Worm (Caenorhabditis elegans): Measurements from ENCODE around the gene C06E4.1.

Gene C06E4.1

ce11 chrIV:7260587-7260986, 22.5 kb upstream of the C06E4.1 start, which contains the start of gene C06E4.3:
TSS of gene C06E4.3 (plus strand) at chrIV:7260875.
- TF ChIP-seq ets-4 (GFP tag; optimal IDR thresholded peaks at IDR 0.05), result no peak
- TF ChIP-seq sptf-2 (GFP tag; optimal IDR thresholded peaks at IDR 0.05), result no peak

- TF ChIP-seq K11D2.4 (GFP tag; IDR thresholded peaks at IDR 0.05) (no peak), ztf-26 (tag; optimal IDR thresholded peaks at IDR 0.05) (no peak), akir-1 (GFP tag; optimal IDR thresholded peaks at IDR 0.05) (no peak), egl-44 (GFP tag; IDR thresholded peaks at IDR 0.05) (no peak), ztf-25 (GFP tag; IDR thresholded peaks at IDR 0.05) (no peak), nhr-27 (tag; optimal IDR thresholded peaks at IDR 0.05) (no peak), ztf-18 (tag; optimal IDR thresholded peaks at IDR 0.05) (no peak), egl-18 (GFP tag; IDR thresholded peaks at IDR 0.05) (no peak), T26A5.8 (tag; optimal IDR thresholded peaks at IDR 0.05) (no peak), hlh-26 (GFP tag; conservative IDR thresholded peaks at IDR 0.05) (no peak), nfya-2 (GFP tag; IDR thresholded peaks at IDR 0.05) (no peak), lin-54 (GFP tag; optimal IDR thresholded peaks at IDR 0.05) (no peak), F57A8.1 (GFP tag; optimal IDR thresholded peaks at IDR 0.05) (no peak)
These were observed 19.9 kb upstream of the C06E4.1 start, which contains the start of gene glb-2 for ce11 chrIV:7263137-7263536. TSS of gene glb-2 (minus strand) at chrIV:7263237.

- peak; percentile 37 for TF ChIP-seq die-1 (tag; optimal IDR thresholded peaks at IDR 0.05)
- peak; percentile 54 for TF ChIP-seq him-1 (tag; optimal IDR thresholded peaks at IDR 0.05)
- peak; percentile 79; the same call in 1 of the 2 replicates for TF ChIP-seq lin-26 (GFP tag; IDR thresholded peaks at IDR 0.05)
- 0 out of 2 replicates have a peak, but pooled peaks have one; percentile 32 for TF ChIP-seq D2030.7 (GFP tag; IDR thresholded peaks at IDR 0.05)
- TF ChIP-seq F23B12.7 (tag; optimal IDR thresholded peaks at IDR 0.05; ENCODE audit: insufficient read depth), result peak; percentile 39
- TF ChIP-seq hlh-12 (tag; optimal IDR thresholded peaks at IDR 0.05), result no peak
- TF ChIP-seq ceh-79 (tag; optimal IDR thresholded peaks at IDR 0.05), result no peak
- TF ChIP-seq snpc-4 (GFP tag; optimal IDR thresholded peaks at IDR 0.05), result peak; percentile 54
- TF ChIP-seq snpc-4 (tag; optimal IDR thresholded peaks at IDR 0.05), result peak in 2 of 4 experiments; percentile 57 to 74
- no peak for TF ChIP-seq C17E4.6 (GFP tag; IDR thresholded peaks at IDR 0.05)
- peak; percentile 63 for TF ChIP-seq B0261.1 (tag; optimal IDR thresholded peaks at IDR 0.05)
- TF ChIP-seq ztf-25 (GFP tag; IDR thresholded peaks at IDR 0.05), result 0 out of 2 replicates have a peak, but pooled peaks have one; percentile 9
- TF ChIP-seq tbp1 (GFP tag; optimal IDR thresholded peaks at IDR 0.05), result peak; percentile 91
- peak; percentile 67 for TF ChIP-seq rpc-1 (optimal IDR thresholded peaks at IDR 0.05)
- peak; percentile 84 for TF ChIP-seq rpc-1 (tag; optimal IDR thresholded peaks at IDR 0.05)
- peak; percentile 29 for TF ChIP-seq snpc-1.3 (tag; optimal IDR thresholded peaks at IDR 0.05; ENCODE audit: insufficient read depth)
- TF ChIP-seq lsy-27 (tag; optimal IDR thresholded peaks at IDR 0.05; ENCODE audit: borderline replicate concordance, insufficient read depth), result peak; percentile 8
These were observed 8.0 kb upstream of the C06E4.1 start for ce11 chrIV:7274969-7275548.

- TF ChIP-seq Y56A3A.18 (GFP tag; IDR thresholded peaks at IDR 0.05) (no peak), ets-4 (GFP tag; optimal IDR thresholded peaks at IDR 0.05) (no peak), T26A5.8 (tag; optimal IDR thresholded peaks at IDR 0.05) (no peak), ztf-25 (GFP tag; IDR thresholded peaks at IDR 0.05) (no peak), ceh-79 (tag; optimal IDR thresholded peaks at IDR 0.05) (no peak), chd-7 (tag; optimal IDR thresholded peaks at IDR 0.05) (no peak), madf-8 (GFP tag; conservative IDR thresholded peaks at IDR 0.05) (no peak)
These were observed 6.4 kb upstream of the C06E4.1 start, which contains the start of gene C06E4.2 for ce11 chrIV:7276661-7277060. TSS of gene C06E4.2 (plus strand) at chrIV:7276961.
